Worm (Caenorhabditis elegans): Measurements from ENCODE around the gene Y38H6C.23.

- no peak for TF ChIP-seq F37B4.10 (GFP tag; IDR thresholded peaks at IDR 0.05)
- TF ChIP-seq B0336.3 (GFP tag; IDR thresholded peaks at IDR 0.05) = no peak
- TF ChIP-seq pha-4 (tag; optimal IDR thresholded peaks at IDR 0.05) = no peak
Measured at ce11 chrV:20517005-20517404, 39.2 kb downstream of the Y38H6C.23 start.

Measured in whole organism, young adult.